Worm (Caenorhabditis elegans) whole organism, L1 larva: ENCODE data around the gene Y71H10B.1.

ENCODE experiments used
- C34B4.2 ChIP-seq: sonication (generic microtip); optimal IDR thresholded peaks from 2 replicates; lab custom pipeline; 2017; ENCODE audit warnings: mild to moderate bottlenecking, missing genetic modification characterization, missing compliant biosample characterization
- F16B12.6 ChIP-seq: fragments of 150-350 bp; optimal IDR thresholded peaks from 2 replicates; lab custom pipeline; 2014; ENCODE audit warnings: missing biosample characterization, missing genetic modification characterization
- Y116A8C.19 ChIP-seq: sonication (generic microtip); optimal IDR thresholded peaks from 2 replicates; lab custom pipeline; 2016; ENCODE audit warnings: missing compliant biosample characterization, missing genetic modification characterization, borderline replicate concordance
- alr-1 ChIP-seq: fragments of 200-800 bp; sonication (Bioruptor generic); optimal IDR thresholded peaks from 2 replicates; lab custom pipeline; 2018; ENCODE audit warnings: borderline replicate concordance, mild to moderate bottlenecking, missing genetic modification characterization, missing compliant biosample characterization
- aly-2 ChIP-seq: fragments of 150-350 bp; optimal IDR thresholded peaks from 2 replicates; lab custom pipeline; 2014; ENCODE audit warnings: missing biosample characterization, missing genetic modification characterization
- ama-1 ChIP-seq: fragments of 150-350 bp; optimal IDR thresholded peaks from 2 replicates; lab custom pipeline; 2014
- blmp-1 ChIP-seq: fragments of 150-350 bp; optimal IDR thresholded peaks from 2 replicates; lab custom pipeline; 2014; ENCODE audit warnings: missing biosample characterization, missing genetic modification characterization
- ceh-8 ChIP-seq: fragments of 200-800 bp; sonication (Bioruptor generic); optimal IDR thresholded peaks from 2 replicates; lab custom pipeline; 2018; ENCODE audit warnings: mild to moderate bottlenecking, missing genetic modification characterization, moderate library complexity, missing compliant biosample characterization
- ceh-82 ChIP-seq, 3 experiments: fragments of 150-350 bp in 1 of 3; sonication (generic microtip) in 2 of 3; optimal IDR thresholded peaks; 2 replicates each; lab custom pipeline; 2014 to 2017; ENCODE audit warnings: missing biosample characterization in 3 of 3, missing genetic modification characterization in 3 of 3
- ceh-88 ChIP-seq: fragments of 200-800 bp; sonication (Bioruptor generic); IDR thresholded peaks from 2 replicates; pipeline ENCODE4 v1.3.6; 2022; ENCODE audit warnings: missing genetic modification characterization, missing compliant biosample characterization
- ces-1 ChIP-seq: fragments of 150-350 bp; optimal IDR thresholded peaks from 2 replicates; lab custom pipeline; 2014; ENCODE audit warnings: missing biosample characterization, missing genetic modification reagents, missing genetic modification characterization
- dsc-1 ChIP-seq: sonication (generic microtip); optimal IDR thresholded peaks from 2 replicates; lab custom pipeline; 2016; ENCODE audit warnings: mild to moderate bottlenecking, missing genetic modification characterization, missing compliant biosample characterization
- egl-13 ChIP-seq: sonication (generic microtip); optimal IDR thresholded peaks from 2 replicates; lab custom pipeline; 2016; ENCODE audit warnings: missing genotype, missing genetic modification reagents, missing genetic modification characterization, missing compliant biosample characterization
- egl-27 ChIP-seq, 2 experiments: fragments of 150-350 bp in 1 of 2; sonication (generic microtip); optimal IDR thresholded peaks; 3 replicates each; lab custom pipeline; 2017 to 2018; ENCODE audit warnings: missing biosample characterization in 2 of 2, missing genetic modification characterization in 2 of 2, missing genetic modification reagents in 2 of 2
- elt-3 ChIP-seq, 6 experiments: fragments of 150-350 bp in 1 of 6; sonication (generic microtip); optimal IDR thresholded peaks; 2 replicates each; lab custom pipeline; 2017 to 2018; ENCODE audit warnings: missing biosample characterization in 6 of 6, missing genetic modification characterization in 6 of 6, inconsistent platforms in 1 of 6
- ets-5 ChIP-seq: fragments of 200-800 bp; sonication (Bioruptor generic); IDR thresholded peaks from 2 replicates; pipeline ENCODE4 v1.3.6; 2022; ENCODE audit warnings: missing genetic modification characterization, missing compliant biosample characterization
- fkh-10 ChIP-seq: sonication (generic microtip); optimal IDR thresholded peaks from 2 replicates; lab custom pipeline; 2017; ENCODE audit warnings: missing biosample characterization, missing genetic modification reagents, missing genetic modification characterization
- fos-1 ChIP-seq: fragments of 150-350 bp; optimal IDR thresholded peaks from 2 replicates; lab custom pipeline; 2014; ENCODE audit warnings: missing biosample characterization, missing genetic modification characterization
- grh-1 ChIP-seq: fragments of 200-800 bp; sonication (Bioruptor generic); IDR thresholded peaks from 2 replicates; pipeline ENCODE4 v1.3.6; 2022; ENCODE audit warnings: missing genetic modification reagents, missing genetic modification characterization, missing compliant biosample characterization
- hlh-17 ChIP-seq: fragments of 200-800 bp; sonication (Bioruptor generic); optimal IDR thresholded peaks from 2 replicates; lab custom pipeline; 2018; ENCODE audit warnings: missing genetic modification characterization, mild to moderate bottlenecking, missing compliant biosample characterization, moderate library complexity, borderline replicate concordance
- irx-1 ChIP-seq: sonication (generic microtip); optimal IDR thresholded peaks from 2 replicates; lab custom pipeline; 2016; ENCODE audit warnings: missing genetic modification characterization, missing compliant biosample characterization
- lin-14 ChIP-seq: fragments of 200-800 bp; sonication (Bioruptor generic); optimal IDR thresholded peaks from 2 replicates; lab custom pipeline; 2018; ENCODE audit warnings: mild to moderate bottlenecking, missing genetic modification characterization, moderate library complexity, missing compliant biosample characterization
- lin-15B ChIP-seq: fragments of 150-350 bp; sonication (generic microtip); optimal IDR thresholded peaks from 3 replicates; lab custom pipeline; 2014; ENCODE audit warnings: missing biosample characterization, missing genetic modification characterization
- lin-35 ChIP-seq, 2 experiments: fragments of 150-350 bp; optimal IDR thresholded peaks; 2 replicates each; lab custom pipeline; 2014; ENCODE audit warnings: missing biosample characterization in 2 of 2, missing genetic modification characterization in 2 of 2, missing genetic modification reagents in 2 of 2
- lir-3 ChIP-seq: sonication (generic microtip); optimal IDR thresholded peaks from 2 replicates; lab custom pipeline; 2016; ENCODE audit warnings: mild to moderate bottlenecking, missing genetic modification characterization, moderate library complexity, missing compliant biosample characterization; ENCODE audit not compliant: poor library complexity
- lsy-2 ChIP-seq, 2 experiments: fragments of 150-350 bp; optimal IDR thresholded peaks; 2 replicates each; lab custom pipeline; 2014; ENCODE audit warnings: missing biosample characterization in 2 of 2, missing genetic modification characterization in 2 of 2
- nhr-19 ChIP-seq: fragments of 200-800 bp; sonication (Bioruptor generic); conservative IDR thresholded peaks from 2 replicates; pipeline ENCODE4 v1.3.6; 2022; ENCODE audit warnings: missing genetic modification characterization, missing compliant biosample characterization
- nhr-20 ChIP-seq: sonication (generic microtip); optimal IDR thresholded peaks from 2 replicates; lab custom pipeline; 2016; ENCODE audit warnings: mild to moderate bottlenecking, missing genetic modification characterization, missing compliant biosample characterization
- nhr-47 ChIP-seq: sonication (generic microtip); optimal IDR thresholded peaks from 2 replicates; lab custom pipeline; 2016; ENCODE audit warnings: mild to moderate bottlenecking, missing genetic modification characterization, moderate library complexity, missing compliant biosample characterization
- nhr-71 ChIP-seq: sonication (generic microtip); optimal IDR thresholded peaks from 2 replicates; lab custom pipeline; 2016; ENCODE audit warnings: mild to moderate bottlenecking, missing genetic modification characterization, moderate library complexity, missing compliant biosample characterization
- nhr-76 ChIP-seq: sonication (generic microtip); optimal IDR thresholded peaks from 2 replicates; lab custom pipeline; 2017; ENCODE audit warnings: missing biosample characterization, missing genetic modification characterization
- nhr-84 ChIP-seq: sonication (generic microtip); optimal IDR thresholded peaks from 2 replicates; lab custom pipeline; 2017; ENCODE audit warnings: missing biosample characterization, missing genetic modification characterization
- nhr-85 ChIP-seq: sonication (generic microtip); peaks from one replicate; lab custom pipeline; 2016; ENCODE audit warnings: missing genetic modification characterization, inconsistent platforms, missing compliant biosample characterization
- nhr-90 ChIP-seq: sonication (generic microtip); optimal IDR thresholded peaks from 2 replicates; lab custom pipeline; 2016; ENCODE audit warnings: mild to moderate bottlenecking, missing genetic modification characterization, missing compliant biosample characterization; ENCODE audit not compliant: poor library complexity
- pag-3 ChIP-seq: sonication (generic microtip); optimal IDR thresholded peaks from 2 replicates; lab custom pipeline; 2017; ENCODE audit warnings: missing genetic modification characterization, mild to moderate bottlenecking, missing compliant biosample characterization, antibody characterized with exemption, borderline replicate concordance; ENCODE audit not compliant: insufficient read depth
- pax-3 ChIP-seq: fragments of 200-800 bp; sonication (Bioruptor generic); optimal IDR thresholded peaks from 2 replicates; lab custom pipeline; 2018; ENCODE audit warnings: mild to moderate bottlenecking, missing genetic modification characterization, moderate library complexity, missing compliant biosample characterization
- pqm-1 ChIP-seq: sonication (generic microtip); optimal IDR thresholded peaks from 3 replicates; lab custom pipeline; 2017; ENCODE audit warnings: missing biosample characterization, missing genetic modification characterization
- rnt-1 ChIP-seq: sonication (generic microtip); optimal IDR thresholded peaks from 2 replicates; lab custom pipeline; 2016; ENCODE audit warnings: mild to moderate bottlenecking, missing genetic modification characterization, moderate library complexity, missing compliant biosample characterization
- skn-1 ChIP-seq: fragments of 150-350 bp; optimal IDR thresholded peaks from 2 replicates; lab custom pipeline; 2014; ENCODE audit warnings: missing biosample characterization, missing genetic modification characterization
- snpc-4 ChIP-seq: fragments of 150-350 bp; optimal IDR thresholded peaks from 2 replicates; lab custom pipeline; 2014; ENCODE audit warnings: missing biosample characterization, missing genetic modification characterization
- snu-23 ChIP-seq: sonication (generic microtip); optimal IDR thresholded peaks from 2 replicates; lab custom pipeline; 2016; ENCODE audit warnings: missing genetic modification characterization, missing compliant biosample characterization
- sox-4 ChIP-seq: sonication (generic microtip); optimal IDR thresholded peaks from 2 replicates; lab custom pipeline; 2016; ENCODE audit warnings: missing genetic modification characterization, missing compliant biosample characterization
- tbx-2 ChIP-seq: sonication (generic microtip); optimal IDR thresholded peaks from 2 replicates; lab custom pipeline; 2016; ENCODE audit warnings: missing genetic modification characterization, missing compliant biosample characterization
- tlp-1 ChIP-seq: fragments of 150-350 bp; optimal IDR thresholded peaks from 2 replicates; lab custom pipeline; 2014; ENCODE audit warnings: missing biosample characterization, missing genetic modification characterization
- unc-130 ChIP-seq: fragments of 150-350 bp; optimal IDR thresholded peaks from 2 replicates; lab custom pipeline; 2017; ENCODE audit warnings: missing biosample characterization, missing genetic modification characterization, inconsistent platforms
- unc-30 ChIP-seq: sonication (generic microtip); optimal IDR thresholded peaks from 2 replicates; lab custom pipeline; 2017; ENCODE audit warnings: missing biosample characterization, missing genetic modification characterization
- unc-98 ChIP-seq: fragments of 200-800 bp; sonication (Bioruptor generic); IDR thresholded peaks from 2 replicates; pipeline ENCODE4 v1.3.6; 2022; ENCODE audit warnings: missing genetic modification characterization, missing compliant biosample characterization
- zip-4 ChIP-seq: fragments of 200-800 bp; sonication (Bioruptor generic); optimal IDR thresholded peaks from 2 replicates; lab custom pipeline; 2018; ENCODE audit warnings: mild to moderate bottlenecking, missing genetic modification characterization, moderate library complexity, missing compliant biosample characterization

Gene Y71H10B.1

ce11 chrX:2840287-2840686 lies at the start of gene Y71H10B.1:
Gene Y71H10B.1 (minus strand): TSS chrX:2840292.
- TF ChIP-seq dsc-1 (tag; lab: Kevin White, UChicago): peak; percentile 5
- no peak for TF ChIP-seq tbx-2 (tag; lab: Kevin White, UChicago)
- TF ChIP-seq hlh-17 (GFP tag; lab: Kevin White, UChicago): no peak
- peak; percentile 88 for TF ChIP-seq nhr-85 (tag; lab: Kevin White, UChicago)
- TF ChIP-seq elt-3 (tag; optimal IDR thresholded peaks at IDR 0.05; lab: Kevin White, UChicago): peak in 2 of 6 experiments; percentile 46 to 66
- TF ChIP-seq unc-130 (tag; lab: Kevin White, UChicago): peak; percentile 7
- TF ChIP-seq nhr-20 (tag; lab: Kevin White, UChicago): peak; percentile 57
- TF ChIP-seq lin-35 (GFP tag; optimal IDR thresholded peaks at IDR 0.05; lab: Kevin White, UChicago): peak in 1 of 2 experiments; percentile 32
- TF ChIP-seq nhr-90: peak; percentile 40
- TF ChIP-seq nhr-47 (tag; lab: Kevin White, UChicago): peak; percentile 40
- TF ChIP-seq unc-30 (tag; lab: Kevin White, UChicago): no peak
- no peak for TF ChIP-seq ets-5 (GFP tag; lab: Robert Waterston, UW)
- TF ChIP-seq nhr-71 (tag; lab: Kevin White, UChicago): peak; percentile 70
- no peak for TF ChIP-seq lsy-2 (tag; optimal IDR thresholded peaks at IDR 0.05; lab: Kevin White, UChicago)
- peak; percentile 22 for TF ChIP-seq lir-3 (tag; lab: Kevin White, UChicago)
- TF ChIP-seq snu-23: peak; percentile 15
- TF ChIP-seq blmp-1 (tag; lab: Kevin White, UChicago): peak; percentile 27
- TF ChIP-seq nhr-19: peak; percentile 15; the same call in 1 of the 2 replicates
- peak; percentile 43 for TF ChIP-seq lin-14 (GFP tag; lab: Kevin White, UChicago)

DNA sequence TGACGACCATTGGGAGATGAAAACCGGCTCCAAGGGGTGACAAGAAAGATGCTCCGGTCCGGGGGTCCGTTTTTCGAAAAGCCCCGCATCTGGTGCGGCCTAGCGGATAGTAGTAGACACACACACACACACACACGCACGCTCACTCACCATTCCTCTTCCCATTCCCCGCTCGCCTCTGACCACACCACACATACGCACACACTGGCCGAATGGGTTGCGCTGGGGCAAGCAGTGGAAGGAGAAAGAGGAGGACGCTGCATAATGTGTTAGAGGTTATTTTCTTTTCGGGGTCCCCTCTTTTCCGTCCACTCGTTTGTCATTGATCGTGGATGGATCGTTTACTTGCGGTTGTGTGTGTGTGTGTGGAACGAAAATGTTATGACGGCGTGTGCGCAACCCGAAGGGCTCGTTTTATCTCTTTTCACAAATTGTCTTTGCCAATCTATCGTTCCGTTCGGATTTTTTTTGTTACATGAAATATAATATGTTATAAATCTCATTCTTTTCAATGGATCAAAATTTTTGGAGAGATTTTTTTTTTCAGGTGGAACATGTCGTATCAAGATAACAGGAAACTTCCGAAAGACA lies 45.3 kb upstream of the Y71H10B.1 start, which contains the start of gene vang-1:
Gene vang-1 (plus strand): TSS at position 541 of the 591 bp plus-strand sequence.
- TF ChIP-seq skn-1 (tag; lab: Kevin White, UChicago) (peak; percentile 1), Y116A8C.19 (tag; lab: Kevin White, UChicago) (no peak), dsc-1 (tag; lab: Kevin White, UChicago) (peak; percentile 16), lin-15B (tag; lab: Kevin White, UChicago) (no peak), irx-1 (no peak), ama-1 (lab: Kevin White, UChicago) (no peak), ceh-88 (no peak), unc-130 (tag; lab: Kevin White, UChicago) (no peak), tbx-2 (tag; lab: Kevin White, UChicago) (peak; percentile 2), hlh-17 (GFP tag; lab: Kevin White, UChicago) (no peak), egl-27 (tag; optimal IDR thresholded peaks at IDR 0.05; lab: Kevin White, UChicago) (no peak), lin-35 (GFP tag; optimal IDR thresholded peaks at IDR 0.05; lab: Kevin White, UChicago) (no peak), pax-3 (no peak), ets-5 (GFP tag; lab: Robert Waterston, UW) (no peak), zip-4 (no peak), snpc-4 (tag; lab: Kevin White, UChicago) (no peak), nhr-90 (no peak), unc-30 (tag; lab: Kevin White, UChicago) (no peak), lin-14 (GFP tag; lab: Kevin White, UChicago) (peak; percentile 77), C34B4.2 (tag; lab: Kevin White, UChicago) (no peak), tlp-1 (tag; lab: Kevin White, UChicago) (no peak), nhr-76 (tag; lab: Kevin White, UChicago) (no peak), ces-1 (GFP tag; lab: Kevin White, UChicago) (no peak), ceh-8 (GFP tag; lab: Kevin White, UChicago) (no peak), egl-13 (tag; lab: Kevin White, UChicago) (no peak), pqm-1 (tag; lab: Kevin White, UChicago) (no peak), aly-2 (tag; lab: Kevin White, UChicago) (no peak), rnt-1 (tag; lab: Kevin White, UChicago) (no peak), fos-1 (no peak), F16B12.6 (tag; lab: Kevin White, UChicago) (no peak), unc-98 (GFP tag; lab: Robert Waterston, UW) (no peak), pag-3 (no peak), alr-1 (tag; lab: Kevin White, UChicago) (no peak), nhr-84 (no peak), nhr-85 (tag; lab: Kevin White, UChicago) (peak; percentile 52), sox-4 (tag; lab: Kevin White, UChicago) (no peak), nhr-19 (no peak), ceh-82 (tag; optimal IDR thresholded peaks at IDR 0.05; lab: Kevin White, UChicago) (peak in 1 of 3 experiments; percentile 41), fkh-10 (GFP tag; lab: Kevin White, UChicago) (no peak), grh-1 (GFP tag; lab: Robert Waterston, UW) (no peak)
